Worm (Caenorhabditis elegans) whole organism, L2 larva: ENCODE results near the gene algn-13.

ENCODE experiments used
- C34F6.9 ChIP-seq: fragments of 150-350 bp; optimal IDR thresholded peaks from 2 replicates; lab custom pipeline; 2014; ENCODE audit warnings: missing biosample characterization, missing genetic modification characterization
- F13H6.1 ChIP-seq: sonication (generic microtip); optimal IDR thresholded peaks from 2 replicates; lab custom pipeline; 2016; ENCODE audit warnings: missing genetic modification characterization, missing compliant biosample characterization
- R02D3.7 ChIP-seq: fragments of 150-350 bp; optimal IDR thresholded peaks from 2 replicates; lab custom pipeline; 2014; ENCODE audit warnings: missing biosample characterization, missing genetic modification characterization
- ZK546.5 ChIP-seq: sonication (generic microtip); optimal IDR thresholded peaks from 2 replicates; lab custom pipeline; 2017; ENCODE audit warnings: missing biosample characterization, missing genetic modification characterization
- alr-1 ChIP-seq: fragments of 150-350 bp; optimal IDR thresholded peaks from 2 replicates; lab custom pipeline; 2014; ENCODE audit warnings: missing biosample characterization, missing genetic modification characterization
- aly-2 ChIP-seq: fragments of 150-350 bp; optimal IDR thresholded peaks from 2 replicates; lab custom pipeline; 2014; ENCODE audit warnings: missing biosample characterization, missing genetic modification characterization
- ama-1 ChIP-seq: fragments of 150-350 bp; optimal IDR thresholded peaks from 2 replicates; lab custom pipeline; 2018; ENCODE audit warnings: inconsistent platforms
- blmp-1 ChIP-seq: sonication (generic microtip); optimal IDR thresholded peaks from 2 replicates; lab custom pipeline; 2017; ENCODE audit warnings: missing genetic modification characterization, mild to moderate bottlenecking, missing compliant biosample characterization, antibody characterized with exemption, moderate library complexity; ENCODE audit not compliant: insufficient read depth
- ceh-16 ChIP-seq: fragments of 150-350 bp; optimal IDR thresholded peaks from 2 replicates; lab custom pipeline; 2014; ENCODE audit warnings: missing biosample characterization, missing genetic modification characterization
- ceh-82 ChIP-seq: fragments of 150-350 bp; optimal IDR thresholded peaks from 2 replicates; lab custom pipeline; 2014; ENCODE audit warnings: missing biosample characterization, missing genetic modification characterization
- elt-3 ChIP-seq: sonication (generic microtip); optimal IDR thresholded peaks from 2 replicates; lab custom pipeline; 2017; ENCODE audit warnings: missing biosample characterization, missing genetic modification characterization
- fos-1 ChIP-seq: fragments of 150-350 bp; optimal IDR thresholded peaks from 2 replicates; lab custom pipeline; 2014; ENCODE audit warnings: missing biosample characterization, missing genetic modification characterization
- gmeb-1 ChIP-seq: fragments of 150-350 bp; optimal IDR thresholded peaks from 2 replicates; lab custom pipeline; 2014; ENCODE audit warnings: missing biosample characterization, missing genetic modification characterization
- lin-39 ChIP-seq: fragments of 150-350 bp; optimal IDR thresholded peaks from 2 replicates; lab custom pipeline; 2014; ENCODE audit warnings: missing biosample characterization, missing genetic modification reagents, missing genetic modification characterization
- lsy-2 ChIP-seq, 2 experiments: fragments of 150-350 bp in 1 of 2; sonication (generic microtip) in 1 of 2; optimal IDR thresholded peaks; 2 replicates each; lab custom pipeline; 2014 to 2017; ENCODE audit warnings: missing biosample characterization in 2 of 2, missing genetic modification characterization in 2 of 2
- mbf-1 ChIP-seq: sonication (generic microtip); optimal IDR thresholded peaks from 2 replicates; lab custom pipeline; 2017; ENCODE audit warnings: missing biosample characterization, missing genetic modification characterization
- mdl-1 ChIP-seq, 2 experiments: fragments of 150-350 bp in 1 of 2; sonication (generic microtip) in 1 of 2; optimal IDR thresholded peaks; 2 replicates each; lab custom pipeline; 2017; ENCODE audit warnings: missing biosample characterization in 2 of 2, missing genetic modification characterization in 2 of 2
- nhr-10 ChIP-seq: sonication (generic microtip); optimal IDR thresholded peaks from 2 replicates; lab custom pipeline; 2017; ENCODE audit warnings: missing biosample characterization, missing genetic modification characterization
- nhr-11 ChIP-seq: fragments of 150-350 bp; optimal IDR thresholded peaks from 2 replicates; lab custom pipeline; 2014; ENCODE audit warnings: missing biosample characterization, missing genetic modification characterization
- nhr-23 ChIP-seq: fragments of 150-350 bp; optimal IDR thresholded peaks from 2 replicates; lab custom pipeline; 2014; ENCODE audit warnings: missing biosample characterization, missing genetic modification reagents, missing genetic modification characterization
- nhr-6 ChIP-seq: fragments of 150-350 bp; optimal IDR thresholded peaks from 2 replicates; lab custom pipeline; 2014; ENCODE audit warnings: missing biosample characterization, missing genetic modification characterization
- peb-1 ChIP-seq: fragments of 150-350 bp; optimal IDR thresholded peaks from 2 replicates; lab custom pipeline; 2014; ENCODE audit warnings: missing biosample characterization, missing genetic modification characterization
- skn-1 ChIP-seq: sonication (generic microtip); optimal IDR thresholded peaks from 2 replicates; lab custom pipeline; 2017; ENCODE audit warnings: missing biosample characterization, missing genetic modification characterization
- sma-3 ChIP-seq: sonication (generic microtip); optimal IDR thresholded peaks from 2 replicates; lab custom pipeline; 2016; ENCODE audit warnings: missing genetic modification reagents, missing genetic modification characterization, missing compliant biosample characterization
- unc-39 ChIP-seq: fragments of 150-350 bp; optimal IDR thresholded peaks from 2 replicates; lab custom pipeline; 2014; ENCODE audit warnings: missing biosample characterization, missing genetic modification characterization
- unc-55 ChIP-seq: fragments of 150-350 bp; sonication (generic microtip); optimal IDR thresholded peaks from 3 replicates; lab custom pipeline; 2014; ENCODE audit warnings: missing biosample characterization, missing genetic modification reagents, missing genetic modification characterization
- unc-62 ChIP-seq: fragments of 150-350 bp; optimal IDR thresholded peaks from 2 replicates; lab custom pipeline; 2014; ENCODE audit warnings: missing biosample characterization, missing genetic modification reagents, missing genetic modification characterization
- zag-1 ChIP-seq: fragments of 150-350 bp; optimal IDR thresholded peaks from 2 replicates; lab custom pipeline; 2014; ENCODE audit warnings: missing biosample characterization, missing genetic modification characterization
- ztf-4 ChIP-seq: fragments of 150-350 bp; optimal IDR thresholded peaks from 2 replicates; lab custom pipeline; 2014; ENCODE audit warnings: missing biosample characterization, missing genetic modification characterization

Gene algn-13

ce11 chrV:13955370-13956089, 6.2 kb downstream of the algn-13 start:
- no peak for TF ChIP-seq alr-1 (tag; lab: Kevin White, UChicago)
- no peak for TF ChIP-seq R02D3.7

- no peak for TF ChIP-seq blmp-1 (tag; lab: Kevin White, UChicago)
- TF ChIP-seq R02D3.7 = no peak
- no peak for TF ChIP-seq alr-1 (tag; lab: Kevin White, UChicago)
- TF ChIP-seq skn-1 = no peak
- TF ChIP-seq ZK546.5 (tag; lab: Kevin White, UChicago) = no peak
- no peak for TF ChIP-seq fos-1 (tag; lab: Kevin White, UChicago)
- no peak for TF ChIP-seq nhr-6 (tag; lab: Kevin White, UChicago)
- TF ChIP-seq F13H6.1 (tag; lab: Kevin White, UChicago) = no peak
These were observed 7.7 kb downstream of the algn-13 start, which contains the start of gene swt-6 for ce11 chrV:13954056-13954455. swt-6 (plus strand) TSS chrV:13954356.

- TF ChIP-seq zag-1 (tag; lab: Kevin White, UChicago) (no peak), C34F6.9 (no peak), lsy-2 (tag; optimal IDR thresholded peaks at IDR 0.05; lab: Kevin White, UChicago) (no peak), aly-2 (tag; lab: Kevin White, UChicago) (no peak), blmp-1 (tag; lab: Kevin White, UChicago) (no peak)
These were observed 8.6 kb downstream of the algn-13 start, which contains the start of gene R10D12.8 for ce11 chrV:13953191-13953590. R10D12.8 (minus strand) TSS chrV:13953291.

ce11 chrV:13949752-13950151, 12.0 kb downstream of the algn-13 start, which contains the start of gene R10D12.7:
R10D12.7 (plus strand) TSS chrV:13950052.
- TF ChIP-seq alr-1 (tag; lab: Kevin White, UChicago) (no peak), skn-1 (no peak), nhr-10 (tag; lab: Kevin White, UChicago) (no peak), elt-3 (tag; lab: Kevin White, UChicago) (no peak), ceh-82 (tag; lab: Kevin White, UChicago) (no peak), sma-3 (GFP tag; lab: Kevin White, UChicago) (no peak), unc-55 (GFP tag; lab: Kevin White, UChicago) (no peak), unc-39 (tag; lab: Kevin White, UChicago) (no peak), lsy-2 (tag; optimal IDR thresholded peaks at IDR 0.05; lab: Kevin White, UChicago) (no peak), fos-1 (tag; lab: Kevin White, UChicago) (no peak), lin-39 (no peak), mbf-1 (tag; lab: Kevin White, UChicago) (no peak), ztf-4 (tag; lab: Kevin White, UChicago) (no peak), peb-1 (no peak)

ce11 chrV:13949010-13949409, 12.8 kb downstream of the algn-13 start, which contains the start of gene R10D12.6:
R10D12.6 (plus strand) TSS chrV:13949310.
- TF ChIP-seq nhr-23 (no peak), fos-1 (tag; lab: Kevin White, UChicago) (peak; percentile 27), peb-1 (no peak), ama-1 (no peak)
- TF ChIP-seq, all 48 proteins: peak for 1

ce11 chrV:13946385-13947019, 15.3 kb downstream of the algn-13 start, which contains the start of the genes srx-10 and clec-226:
srx-10 (minus strand) TSS chrV:13946485.
clec-226 (plus strand) TSS chrV:13946969.
- TF ChIP-seq alr-1 (tag; lab: Kevin White, UChicago) = no peak
- no peak for TF ChIP-seq zag-1 (tag; lab: Kevin White, UChicago)
- TF ChIP-seq sma-3 (GFP tag; lab: Kevin White, UChicago) = no peak
- no peak for TF ChIP-seq ceh-16 (tag; lab: Kevin White, UChicago)

- TF ChIP-seq fos-1 (tag; lab: Kevin White, UChicago) (no peak), nhr-23 (no peak), nhr-11 (tag; lab: Kevin White, UChicago) (no peak), R02D3.7 (no peak), ceh-82 (tag; lab: Kevin White, UChicago) (no peak), unc-62 (GFP tag; lab: Kevin White, UChicago) (no peak), nhr-6 (tag; lab: Kevin White, UChicago) (no peak), mdl-1 (tag; optimal IDR thresholded peaks at IDR 0.05; lab: Kevin White, UChicago) (no peak), gmeb-1 (tag; lab: Kevin White, UChicago) (no peak), lin-39 (no peak), elt-3 (tag; lab: Kevin White, UChicago) (no peak)
These were observed 19.7 kb downstream of the algn-13 start, which contains the start of gene dpr-1 for ce11 chrV:13942082-13942481. dpr-1 (minus strand) TSS chrV:13942182.
